Worm (Caenorhabditis elegans): Measurements from ENCODE around the gene sqst-2.

- TF ChIP-seq unc-62 (GFP tag; optimal IDR thresholded peaks at IDR 0.05) (no peak), blmp-1 (tag; optimal IDR thresholded peaks at IDR 0.05) (no peak), pha-4 (tag; optimal IDR thresholded peaks at IDR 0.05) (no peak), mep-1 (tag; optimal IDR thresholded peaks at IDR 0.05) (no peak), ces-1 (GFP tag; optimal IDR thresholded peaks at IDR 0.05) (no peak), lsy-2 (tag; optimal IDR thresholded peaks at IDR 0.05) (no peak), nhr-12 (tag; optimal IDR thresholded peaks at IDR 0.05) (no peak), sptf-1 (tag; optimal IDR thresholded peaks at IDR 0.05) (no peak), ztf-11 (tag; optimal IDR thresholded peaks at IDR 0.05) (no peak), sem-2 (GFP tag; optimal IDR thresholded peaks at IDR 0.05) (no peak), mls-2 (tag; optimal IDR thresholded peaks at IDR 0.05) (no peak), mab-5 (tag; optimal IDR thresholded peaks at IDR 0.05) (no peak), nhr-237 (tag; optimal IDR thresholded peaks at IDR 0.05) (no peak), nhr-28 (tag; optimal IDR thresholded peaks at IDR 0.05) (no peak)
These were observed 9.3 kb upstream of the sqst-2 start for ce11 chrIV:7338042-7338441.

All from whole organism, mixed stage, embryonic.